Fruit fly (Drosophila melanogaster): ENCODE data around the gene msopa.
A peak's percentile ranks its signal among the peaks of the same experiment; 100 is the strongest.

- TF ChIP-seq cnc (optimal IDR thresholded peaks at IDR 0.05), result no peak
- TF ChIP-seq Clk (GFP tag; optimal IDR thresholded peaks at IDR 0.05), result no peak
- no peak for TF ChIP-seq tj (GFP tag; optimal IDR thresholded peaks at IDR 0.05)
- TF ChIP-seq CG33017 (tag; optimal IDR thresholded peaks at IDR 0.05), result peak; percentile 25
- no peak for TF ChIP-seq ovo (GFP tag; optimal IDR thresholded peaks at IDR 0.05)
- no peak for TF ChIP-seq Mnt (GFP tag; optimal IDR thresholded peaks at IDR 0.05)
- TF ChIP-seq CG12768 (GFP tag; optimal IDR thresholded peaks at IDR 0.05), result no peak
Observed at dm6 chr3L:22053343-22053742, 29.2 kb upstream of the msopa start.

Data from whole organism, adult.